ENCODE assay signal across 4 worm cellular contexts in the genomic region with DNA sequence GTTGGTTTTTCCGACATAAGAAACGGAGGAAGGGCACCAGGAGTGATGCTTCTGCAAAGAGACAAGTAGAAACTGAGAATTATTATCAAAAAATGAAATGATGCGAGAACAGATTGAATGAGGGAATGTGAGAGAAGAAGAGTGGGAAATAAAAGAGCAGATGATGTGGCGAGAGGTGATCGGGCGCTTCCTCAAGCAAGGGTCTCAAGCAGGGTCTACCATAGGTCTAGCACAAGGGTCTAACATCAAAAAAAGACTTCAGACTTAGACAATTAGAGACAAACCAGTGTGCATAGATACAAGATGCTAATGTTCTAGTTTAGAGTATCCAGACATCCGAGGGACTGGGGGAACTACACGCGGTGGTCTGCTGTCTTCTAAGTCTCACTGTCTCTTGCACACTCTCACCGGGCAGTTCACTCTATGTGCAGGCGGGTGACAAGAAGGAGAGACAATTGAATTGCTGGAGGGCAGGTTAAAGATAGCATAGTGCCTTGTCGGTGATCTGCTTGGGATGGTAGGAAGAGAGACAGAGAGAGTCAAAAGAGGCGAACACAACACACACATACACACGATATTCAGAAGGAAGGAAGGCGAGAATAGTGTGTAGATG.
TF ChIP-seq lines count a peak whose summit lies in the region.

TSS of gene R13A5.7 (minus strand) at position 51 of the 613 bp plus-strand sequence.

TF ChIP-seq in whole organism, L2 larva, 48 proteins besides CTCF, POLR2A, EP300 and RAD21 (continues in another document):
- TF ChIP-seq nhr-237 (tag; optimal IDR thresholded peaks at IDR 0.05; lab: Kevin White, UChicago) = no peak
- TF ChIP-seq ceh-82 (tag; optimal IDR thresholded peaks at IDR 0.05; lab: Kevin White, UChicago) = no peak
- TF ChIP-seq nhr-21 (tag; optimal IDR thresholded peaks at IDR 0.05; lab: Kevin White, UChicago) = peak; percentile 82
- TF ChIP-seq nhr-11 (tag; optimal IDR thresholded peaks at IDR 0.05; lab: Kevin White, UChicago) = no peak
- TF ChIP-seq Y55F3AM.14 (GFP tag; optimal IDR thresholded peaks at IDR 0.05; lab: Kevin White, UChicago) = no peak
- TF ChIP-seq sma-9 (GFP tag; optimal IDR thresholded peaks at IDR 0.05; lab: Kevin White, UChicago) = peak; percentile 78
- TF ChIP-seq sma-9 (tag; optimal IDR thresholded peaks at IDR 0.05; lab: Kevin White, UChicago) = no peak
- peak; percentile 34 for TF ChIP-seq mab-5 (tag; optimal IDR thresholded peaks at IDR 0.05; lab: Kevin White, UChicago)
- TF ChIP-seq C34F6.9 (tag; optimal IDR thresholded peaks at IDR 0.05; lab: Kevin White, UChicago) = peak; percentile 88
- no peak for TF ChIP-seq skn-1 (tag; optimal IDR thresholded peaks at IDR 0.05; lab: Kevin White, UChicago)
- peak; percentile 60 for TF ChIP-seq zag-1 (tag; optimal IDR thresholded peaks at IDR 0.05; lab: Kevin White, UChicago)
- peak; percentile 87 for TF ChIP-seq fos-1 (tag; optimal IDR thresholded peaks at IDR 0.05; lab: Kevin White, UChicago)
- peak; percentile 94 for TF ChIP-seq nhr-129 (tag; optimal IDR thresholded peaks at IDR 0.05; lab: Kevin White, UChicago)
- TF ChIP-seq F13H6.1 (tag; optimal IDR thresholded peaks at IDR 0.05; lab: Kevin White, UChicago) = peak; percentile 92
- TF ChIP-seq nhr-6 (tag; optimal IDR thresholded peaks at IDR 0.05; lab: Kevin White, UChicago) = peak; percentile 37
- peak; percentile 50 for TF ChIP-seq sma-3 (GFP tag; optimal IDR thresholded peaks at IDR 0.05; lab: Kevin White, UChicago)
- no peak for TF ChIP-seq ztf-1 (GFP tag; conservative IDR thresholded peaks at IDR 0.05; lab: Robert Waterston, UW)
- no peak for TF ChIP-seq dmd-4 (tag; optimal IDR thresholded peaks at IDR 0.05; lab: Kevin White, UChicago)
- TF ChIP-seq gmeb-1 (tag; optimal IDR thresholded peaks at IDR 0.05; lab: Kevin White, UChicago) = peak; percentile 63
- peak; percentile 89 for TF ChIP-seq crh-2 (tag; optimal IDR thresholded peaks at IDR 0.05; lab: Kevin White, UChicago)
- peak; percentile 73 for TF ChIP-seq ceh-16 (tag; optimal IDR thresholded peaks at IDR 0.05; lab: Kevin White, UChicago)

TF ChIP-seq in whole organism, L4 larva, 104 proteins besides CTCF, POLR2A, EP300 and RAD21 (continues in another document):
- 0 out of 2 replicates have a peak, but pooled peaks have one; percentile 37 for TF ChIP-seq tra-1 (GFP tag; IDR thresholded peaks at IDR 0.05; lab: Robert Waterston, UW)
- peak; percentile 59 for TF ChIP-seq lin-38 (GFP tag; IDR thresholded peaks at IDR 0.05; lab: Robert Waterston, UW)
- peak; percentile 93 for TF ChIP-seq hlh-11 (tag; optimal IDR thresholded peaks at IDR 0.05; lab: Kevin White, UChicago)
- no peak for TF ChIP-seq lim-7 (GFP tag; IDR thresholded peaks at IDR 0.05; lab: Robert Waterston, UW)
- TF ChIP-seq R02D3.7 (tag; optimal IDR thresholded peaks at IDR 0.05; lab: Kevin White, UChicago) = no peak
- TF ChIP-seq Y75B8A.6 (GFP tag; IDR thresholded peaks at IDR 0.05; lab: Robert Waterston, UW) = no peak
- TF ChIP-seq T20F7.1 (GFP tag; optimal IDR thresholded peaks at IDR 0.05; lab: Kevin White, UChicago) = peak; percentile 63
- no peak for TF ChIP-seq attf-4 (tag; optimal IDR thresholded peaks at IDR 0.05; lab: Kevin White, UChicago)
- no peak for TF ChIP-seq F26F4.8 (GFP tag; conservative IDR thresholded peaks at IDR 0.05; lab: Robert Waterston, UW)
- TF ChIP-seq saeg-2 (GFP tag; IDR thresholded peaks at IDR 0.05; lab: Robert Waterston, UW) = 0 out of 2 replicates have a peak, but pooled peaks have one; percentile 20
- no peak; the same call in 1 of the 2 replicates for TF ChIP-seq madf-9 (GFP tag; conservative IDR thresholded peaks at IDR 0.05; lab: Robert Waterston, UW)
- TF ChIP-seq hmg-1.1 (GFP tag; IDR thresholded peaks at IDR 0.05; lab: Robert Waterston, UW) = peak; percentile 89
- TF ChIP-seq lin-13 (GFP tag; optimal IDR thresholded peaks at IDR 0.05; lab: Kevin White, UChicago) = peak; percentile 54
- TF ChIP-seq egl-27 (tag; optimal IDR thresholded peaks at IDR 0.05; lab: Kevin White, UChicago) = no peak
- no peak for TF ChIP-seq ceh-32 (tag; optimal IDR thresholded peaks at IDR 0.05; lab: Kevin White, UChicago; ENCODE audit: poor library complexity)
- TF ChIP-seq nhr-77 (tag; optimal IDR thresholded peaks at IDR 0.05; lab: Kevin White, UChicago) = peak; percentile 67
- TF ChIP-seq nhr-11 (tag; optimal IDR thresholded peaks at IDR 0.05; lab: Kevin White, UChicago) = peak; percentile 74
- TF ChIP-seq F37D6.2 (tag; optimal IDR thresholded peaks at IDR 0.05; lab: Kevin White, UChicago) = peak; percentile 31
- TF ChIP-seq zfp-2 (tag; optimal IDR thresholded peaks at IDR 0.05; lab: Kevin White, UChicago) = no peak
- 0 out of 2 replicates have a peak, but pooled peaks have one; percentile 35 for TF ChIP-seq mdt-29 (GFP tag; IDR thresholded peaks at IDR 0.05; lab: Robert Waterston, UW)
- TF ChIP-seq Y105C5A.15 (GFP tag; IDR thresholded peaks at IDR 0.05; lab: Robert Waterston, UW) = no peak

TF ChIP-seq in whole organism, late embryonic, 69 proteins besides CTCF, POLR2A, EP300 and RAD21 (continues in another document):
- TF ChIP-seq pag-3 (tag; optimal IDR thresholded peaks at IDR 0.05; lab: Kevin White, UChicago; ENCODE audit: borderline replicate concordance) = no peak
- TF ChIP-seq pha-2 (tag; optimal IDR thresholded peaks at IDR 0.05; lab: Kevin White, UChicago) = no peak
- TF ChIP-seq unc-42 (tag; optimal IDR thresholded peaks at IDR 0.05; lab: Kevin White, UChicago) = peak; percentile 59
- peak; percentile 40 for TF ChIP-seq ceh-2 (tag; optimal IDR thresholded peaks at IDR 0.05; lab: Kevin White, UChicago)
- TF ChIP-seq ztf-16 (tag; optimal IDR thresholded peaks at IDR 0.05; lab: Kevin White, UChicago) = no peak
- TF ChIP-seq ttx-3 (tag; optimal IDR thresholded peaks at IDR 0.05; lab: Kevin White, UChicago) = no peak
- no peak for TF ChIP-seq odd-2 (tag; optimal IDR thresholded peaks at IDR 0.05; lab: Kevin White, UChicago)
- no peak for TF ChIP-seq K02D7.2 (tag; optimal IDR thresholded peaks at IDR 0.05; lab: Kevin White, UChicago)
- TF ChIP-seq ceh-19 (GFP tag; optimal IDR thresholded peaks at IDR 0.05; lab: Kevin White, UChicago) = peak; percentile 56
- no peak for TF ChIP-seq tbx-7 (tag; optimal IDR thresholded peaks at IDR 0.05; lab: Kevin White, UChicago)
- peak; percentile 13 for TF ChIP-seq syd-9 (tag; optimal IDR thresholded peaks at IDR 0.05; lab: Kevin White, UChicago)
- TF ChIP-seq hlh-15 (tag; optimal IDR thresholded peaks at IDR 0.05; lab: Kevin White, UChicago) = no peak
- no peak for TF ChIP-seq npax-4 (tag; optimal IDR thresholded peaks at IDR 0.05; lab: Kevin White, UChicago)
- no peak for TF ChIP-seq ceh-24 (tag; optimal IDR thresholded peaks at IDR 0.05; lab: Kevin White, UChicago)
- TF ChIP-seq unc-86 (tag; optimal IDR thresholded peaks at IDR 0.05; lab: Kevin White, UChicago) = no peak
- TF ChIP-seq fkh-10 (GFP tag; optimal IDR thresholded peaks at IDR 0.05; lab: Kevin White, UChicago) = no peak
- TF ChIP-seq hlh-13 (GFP tag; optimal IDR thresholded peaks at IDR 0.05; lab: Kevin White, UChicago) = no peak
- TF ChIP-seq nhr-11 (tag; optimal IDR thresholded peaks at IDR 0.05; lab: Kevin White, UChicago) = no peak
- TF ChIP-seq ceh-34 (tag; optimal IDR thresholded peaks at IDR 0.05; lab: Kevin White, UChicago) = peak; percentile 78
- no peak for TF ChIP-seq fkh-6 (tag; optimal IDR thresholded peaks at IDR 0.05; lab: Kevin White, UChicago)
- peak; percentile 48 for TF ChIP-seq hlh-6 (tag; optimal IDR thresholded peaks at IDR 0.05; lab: Kevin White, UChicago)
- TF ChIP-seq hlh-8 (tag; optimal IDR thresholded peaks at IDR 0.05; lab: Kevin White, UChicago) = no peak
- TF ChIP-seq unc-55 (GFP tag; optimal IDR thresholded peaks at IDR 0.05; lab: Kevin White, UChicago) = peak; percentile 90
- peak; percentile 2 for TF ChIP-seq dmd-4 (tag; optimal IDR thresholded peaks at IDR 0.05; lab: Kevin White, UChicago; ENCODE audit: borderline replicate concordance)

TF ChIP-seq in whole organism, mixed stage, embryonic, 35 proteins besides CTCF, POLR2A, EP300 and RAD21:
- peak; percentile 92 for TF ChIP-seq unc-120 (tag; optimal IDR thresholded peaks at IDR 0.05; lab: Kevin White, UChicago; ENCODE audit: poor library complexity, severe bottlenecking)
- peak; percentile 84 for TF ChIP-seq unc-62 (GFP tag; optimal IDR thresholded peaks at IDR 0.05; lab: Kevin White, UChicago)
- TF ChIP-seq ztf-11 (tag; optimal IDR thresholded peaks at IDR 0.05; lab: Kevin White, UChicago) = no peak
- peak; percentile 81 for TF ChIP-seq ham-2 (GFP tag; optimal IDR thresholded peaks at IDR 0.05; lab: Kevin White, UChicago)
- peak; percentile 67 for TF ChIP-seq sptf-1 (tag; optimal IDR thresholded peaks at IDR 0.05; lab: Kevin White, UChicago)
- no peak for TF ChIP-seq lin-13 (tag; optimal IDR thresholded peaks at IDR 0.05; lab: Kevin White, UChicago)
- peak; percentile 17 for TF ChIP-seq tbx-8 (GFP tag; optimal IDR thresholded peaks at IDR 0.05; lab: Kevin White, UChicago)
- no peak for TF ChIP-seq nhr-28 (tag; optimal IDR thresholded peaks at IDR 0.05; lab: Kevin White, UChicago)
- TF ChIP-seq cnd-1 (tag; optimal IDR thresholded peaks at IDR 0.05; lab: Kevin White, UChicago) = peak; percentile 3
- peak; percentile 46 for TF ChIP-seq nhr-2 (tag; optimal IDR thresholded peaks at IDR 0.05; lab: Kevin White, UChicago)
- peak; percentile 76 for TF ChIP-seq ces-1 (GFP tag; optimal IDR thresholded peaks at IDR 0.05; lab: Kevin White, UChicago)
- TF ChIP-seq ceh-39 (tag; optimal IDR thresholded peaks at IDR 0.05; lab: Kevin White, UChicago) = peak; percentile 19
- TF ChIP-seq mls-2 (tag; optimal IDR thresholded peaks at IDR 0.05; lab: Kevin White, UChicago) = peak; percentile 62
- peak; percentile 27 for TF ChIP-seq hlh-1 (tag; optimal IDR thresholded peaks at IDR 0.05; lab: Kevin White, UChicago)
- peak; percentile 75 for TF ChIP-seq drap-1 (GFP tag; optimal IDR thresholded peaks at IDR 0.05; lab: Kevin White, UChicago)
- peak; percentile 13 for TF ChIP-seq pha-4 (tag; optimal IDR thresholded peaks at IDR 0.05; lab: Kevin White, UChicago)
- no peak for TF ChIP-seq nhr-12 (tag; optimal IDR thresholded peaks at IDR 0.05; lab: Kevin White, UChicago)
- TF ChIP-seq nhr-237 (tag; optimal IDR thresholded peaks at IDR 0.05; lab: Kevin White, UChicago) = peak; percentile 2
- peak; percentile 37 for TF ChIP-seq mep-1 (tag; optimal IDR thresholded peaks at IDR 0.05; lab: Kevin White, UChicago)
